Comparison of ENCODE assay signal across 2 fruit fly cellular contexts in the genomic region with DNA sequence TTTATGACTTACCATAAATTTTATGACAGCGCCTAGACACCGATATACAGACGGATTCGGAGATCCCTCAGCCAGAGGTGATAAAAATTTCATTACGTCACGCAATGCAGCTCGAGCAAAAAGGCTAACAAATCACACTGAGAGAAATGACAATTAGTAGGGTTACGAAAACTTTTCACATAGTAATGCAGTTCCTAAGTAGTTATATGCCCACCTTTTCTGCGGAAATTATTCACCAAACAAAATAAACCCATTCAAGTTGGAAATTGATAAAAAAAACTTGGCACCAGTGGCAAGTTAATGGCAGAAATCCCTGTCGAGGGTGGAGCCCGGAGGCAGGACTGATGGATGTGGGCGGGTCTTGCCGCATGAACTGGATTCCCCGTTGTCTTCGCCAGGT.
A peak's percentile ranks its signal among the peaks of the same experiment; 100 is the strongest.
TF ChIP-seq lines count a peak whose summit lies in the region.

No protein-coding gene starts in this region.

TF ChIP-seq in whole organism, embryonic, 481 proteins besides CTCF, POLR2A, EP300 and RAD21 (continued from another document and continues in another):
- TF ChIP-seq E2f2 (GFP tag; IDR thresholded peaks at IDR 0.05; lab: Robert Waterston, UW) (no peak), CG33213 (GFP tag; optimal IDR thresholded peaks at IDR 0.05; lab: Kevin White, UChicago) (no peak), sob (GFP tag; IDR thresholded peaks at IDR 0.05; lab: Robert Waterston, UW) (0 out of 2 replicates have a peak, but pooled peaks have one; percentile 7), prd (optimal IDR thresholded peaks at IDR 0.05; lab: Kevin White, UChicago) (no peak), prd (GFP tag; IDR thresholded peaks at IDR 0.05; lab: Robert Waterston, UW) (peak; percentile 43; the same call in 2 of the 3 replicates), unpg (GFP tag; optimal IDR thresholded peaks at IDR 0.05; lab: Kevin White, UChicago) (peak; percentile 15), chif (GFP tag; optimal IDR thresholded peaks at IDR 0.05; lab: Kevin White, UChicago) (peak; percentile 24 to 39), CoRest (tag; optimal IDR thresholded peaks at IDR 0.05; lab: Kevin White, UChicago) (no peak), insv (GFP tag; optimal IDR thresholded peaks at IDR 0.05; lab: Kevin White, UChicago) (no peak), Antp (GFP tag; optimal IDR thresholded peaks at IDR 0.05; lab: Kevin White, UChicago) (peak; percentile 24), otp (GFP tag; IDR thresholded peaks at IDR 0.05; lab: Robert Waterston, UW) (no peak), nom (GFP tag; optimal IDR thresholded peaks at IDR 0.05; lab: Kevin White, UChicago) (peak; percentile 18), nau (GFP tag; optimal IDR thresholded peaks at IDR 0.05; lab: Kevin White, UChicago) (no peak), row (GFP tag; IDR thresholded peaks at IDR 0.05; lab: Robert Waterston, UW) (peak; percentile 37; the same call in 1 of the 3 replicates), CG14860 (GFP tag; IDR thresholded peaks at IDR 0.05; lab: Robert Waterston, UW; ENCODE audit: partially characterized antibody) (no peak), tna (GFP tag; IDR thresholded peaks at IDR 0.05; lab: Robert Waterston, UW; ENCODE audit: partially characterized antibody) (no peak), dpn (GFP tag; optimal IDR thresholded peaks at IDR 0.05; lab: Kevin White, UChicago) (peak in 1 of 2 experiments; percentile 35), dmrt11E (tag; optimal IDR thresholded peaks at IDR 0.05; lab: Kevin White, UChicago) (peak; percentile 10), CG10565 (GFP tag; optimal IDR thresholded peaks at IDR 0.05; lab: Kevin White, UChicago) (no peak), CG2712 (tag; optimal IDR thresholded peaks at IDR 0.05; lab: Kevin White, UChicago) (peak; percentile 44), ac (GFP tag; optimal IDR thresholded peaks at IDR 0.05; lab: Kevin White, UChicago) (no peak), Gug (GFP tag; IDR thresholded peaks at IDR 0.05; lab: Robert Waterston, UW) (0 out of 4 replicates have a peak, but pooled peaks have one; percentile 4), Atf3 (GFP tag; optimal IDR thresholded peaks at IDR 0.05; lab: Kevin White, UChicago) (peak; percentile 10), Ada2b (GFP tag; IDR thresholded peaks at IDR 0.05; lab: Robert Waterston, UW) (0 out of 2 replicates have a peak, but pooled peaks have one; percentile 19), CG4404 (GFP tag; IDR thresholded peaks at IDR 0.05; lab: Robert Waterston, UW) (no peak), ems (GFP tag; optimal IDR thresholded peaks at IDR 0.05; lab: Kevin White, UChicago) (peak; percentile 16), CG10431 (GFP tag; optimal IDR thresholded peaks at IDR 0.05; lab: Kevin White, UChicago) (no peak), CG3838 (GFP tag; optimal IDR thresholded peaks at IDR 0.05; lab: Kevin White, UChicago) (no peak), scrt (GFP tag; optimal IDR thresholded peaks at IDR 0.05; lab: Kevin White, UChicago) (no peak), az2 (GFP tag; optimal IDR thresholded peaks at IDR 0.05; lab: Kevin White, UChicago) (peak; percentile 2), grn (GFP tag; optimal IDR thresholded peaks at IDR 0.05; lab: Kevin White, UChicago) (no peak), kay (GFP tag; optimal IDR thresholded peaks at IDR 0.05; lab: Kevin White, UChicago) (no peak), CG14965 (GFP tag; optimal IDR thresholded peaks at IDR 0.05; lab: Kevin White, UChicago; ENCODE audit: borderline replicate concordance) (no peak), bsh (GFP tag; optimal IDR thresholded peaks at IDR 0.05; lab: Kevin White, UChicago) (peak in 1 of 2 experiments; percentile 21), CG3995 (GFP tag; optimal IDR thresholded peaks at IDR 0.05; lab: Kevin White, UChicago) (no peak), CG6689 (GFP tag; IDR thresholded peaks at IDR 0.05; lab: Robert Waterston, UW) (peak; percentile 36; the same call in 1 of the 2 replicates), CG18011 (GFP tag; optimal IDR thresholded peaks at IDR 0.05; lab: Kevin White, UChicago) (no peak), cg (GFP tag; optimal IDR thresholded peaks at IDR 0.05; lab: Kevin White, UChicago) (no peak), CG30403 (GFP tag; optimal IDR thresholded peaks at IDR 0.05; lab: Kevin White, UChicago) (peak; percentile 5), NfI (GFP tag; optimal IDR thresholded peaks at IDR 0.05; lab: Kevin White, UChicago) (no peak), CG4424 (GFP tag; optimal IDR thresholded peaks at IDR 0.05; lab: Kevin White, UChicago) (peak; percentile 7), Atf-2 (GFP tag; optimal IDR thresholded peaks at IDR 0.05; lab: Kevin White, UChicago) (peak; percentile 10), CG9727 (GFP tag; optimal IDR thresholded peaks at IDR 0.05; lab: Kevin White, UChicago) (peak; percentile 27), zfh1 (GFP tag; IDR thresholded peaks at IDR 0.05; lab: Robert Waterston, UW) (0 out of 3 replicates have a peak, but pooled peaks have one; percentile 20), Xbp1 (GFP tag; optimal IDR thresholded peaks at IDR 0.05; lab: Kevin White, UChicago) (peak; percentile 39), bab2 (GFP tag; optimal IDR thresholded peaks at IDR 0.05; lab: Kevin White, UChicago) (peak; percentile 19), CG2678 (tag; optimal IDR thresholded peaks at IDR 0.05; lab: Kevin White, UChicago) (peak; percentile 34), btn (GFP tag; optimal IDR thresholded peaks at IDR 0.05; lab: Kevin White, UChicago) (peak; percentile 5), CG4820 (GFP tag; optimal IDR thresholded peaks at IDR 0.05; lab: Kevin White, UChicago) (peak; percentile 21), al (GFP tag; IDR thresholded peaks at IDR 0.05; lab: Robert Waterston, UW) (no peak), CG1603 (tag; optimal IDR thresholded peaks at IDR 0.05; lab: Kevin White, UChicago) (peak; percentile 13), pan (optimal IDR thresholded peaks at IDR 0.05; lab: Kevin White, UChicago) (no peak), pan (GFP tag; optimal IDR thresholded peaks at IDR 0.05 in 1 of 2, IDR thresholded peaks at IDR 0.05 in 1 of 2) (peak in 1 of 2 experiments; percentile 16), CG15514 (GFP tag; optimal IDR thresholded peaks at IDR 0.05; lab: Kevin White, UChicago) (peak; percentile 3), Oli (tag; optimal IDR thresholded peaks at IDR 0.05; lab: Kevin White, UChicago) (peak; percentile 2), CG10654 (GFP tag; optimal IDR thresholded peaks at IDR 0.05; lab: Kevin White, UChicago) (no peak), CG7372 (GFP tag; IDR thresholded peaks at IDR 0.05; lab: Robert Waterston, UW) (no peak), Med (GFP tag; lab: Kevin White, UChicago) (peak; percentile 81), E2f1 (GFP tag; IDR thresholded peaks at IDR 0.05; lab: Robert Waterston, UW) (no peak), CG7987 (GFP tag; optimal IDR thresholded peaks at IDR 0.05; lab: Kevin White, UChicago) (no peak), sisA (GFP tag; IDR thresholded peaks at IDR 0.05; lab: Robert Waterston, UW) (peak; percentile 11; the same call in 1 of the 2 replicates), CG7839 (tag; optimal IDR thresholded peaks at IDR 0.05; lab: Kevin White, UChicago) (peak; percentile 25)

TF ChIP-seq in whole organism, prepupa, 60 proteins besides CTCF, POLR2A, EP300 and RAD21 (continued from another document):
- TF ChIP-seq CG6808 (GFP tag; optimal IDR thresholded peaks at IDR 0.05; lab: Kevin White, UChicago) (peak; percentile 27), CG6276 (GFP tag; optimal IDR thresholded peaks at IDR 0.05; lab: Kevin White, UChicago) (no peak), Hr39 (GFP tag; optimal IDR thresholded peaks at IDR 0.05; lab: Kevin White, UChicago) (peak; percentile 53), Gug (GFP tag; IDR thresholded peaks at IDR 0.05; lab: Robert Waterston, UW) (no peak), fd59A (GFP tag; optimal IDR thresholded peaks at IDR 0.05; lab: Kevin White, UChicago) (peak; percentile 45), Sox15 (GFP tag; optimal IDR thresholded peaks at IDR 0.05; lab: Kevin White, UChicago) (peak; percentile 24), Eip93F (GFP tag; optimal IDR thresholded peaks at IDR 0.05; lab: Kevin White, UChicago) (no peak), Smox (GFP tag; optimal IDR thresholded peaks at IDR 0.05; lab: Kevin White, UChicago) (peak; percentile 39), Lpt (GFP tag; optimal IDR thresholded peaks at IDR 0.05; lab: Kevin White, UChicago) (no peak), Sox14 (GFP tag; optimal IDR thresholded peaks at IDR 0.05; lab: Kevin White, UChicago) (peak; percentile 35), CG1621 (tag; optimal IDR thresholded peaks at IDR 0.05; lab: Kevin White, UChicago) (peak; percentile 33), eg (GFP tag; IDR thresholded peaks at IDR 0.05; lab: Robert Waterston, UW) (no peak), achi (GFP tag; optimal IDR thresholded peaks at IDR 0.05; lab: Kevin White, UChicago) (peak; percentile 41), CG6854 (GFP tag; optimal IDR thresholded peaks at IDR 0.05; lab: Kevin White, UChicago) (no peak), CG34406 (GFP tag; optimal IDR thresholded peaks at IDR 0.05; lab: Kevin White, UChicago) (peak; percentile 28), CG9139 (GFP tag; optimal IDR thresholded peaks at IDR 0.05; lab: Kevin White, UChicago) (no peak), CG6792 (GFP tag; optimal IDR thresholded peaks at IDR 0.05; lab: Kevin White, UChicago) (peak; percentile 20), esn (GFP tag; optimal IDR thresholded peaks at IDR 0.05; lab: Kevin White, UChicago) (peak; percentile 53), pdm3 (GFP tag; optimal IDR thresholded peaks at IDR 0.05; lab: Kevin White, UChicago) (peak; percentile 56), spab (GFP tag; optimal IDR thresholded peaks at IDR 0.05; lab: Kevin White, UChicago) (peak; percentile 45), Ets21C (GFP tag; optimal IDR thresholded peaks at IDR 0.05; lab: Kevin White, UChicago) (no peak), Eip78C (GFP tag; lab: Kevin White, UChicago) (peak; percentile 72), CG7368 (GFP tag; optimal IDR thresholded peaks at IDR 0.05; lab: Kevin White, UChicago) (peak; percentile 30), acj6 (GFP tag; optimal IDR thresholded peaks at IDR 0.05; lab: Kevin White, UChicago) (peak; percentile 40), CG8119 (GFP tag; IDR thresholded peaks at IDR 0.05; lab: Robert Waterston, UW) (no peak), svp (GFP tag; lab: Kevin White, UChicago) (peak; percentile 60), CG8319 (GFP tag; optimal IDR thresholded peaks at IDR 0.05; lab: Kevin White, UChicago) (peak; percentile 17), Hr38 (GFP tag; optimal IDR thresholded peaks at IDR 0.05; lab: Kevin White, UChicago) (no peak), CG3032 (tag; optimal IDR thresholded peaks at IDR 0.05; lab: Kevin White, UChicago) (peak; percentile 44), dsx (GFP tag; optimal IDR thresholded peaks at IDR 0.05; lab: Kevin White, UChicago; ENCODE audit: poor library complexity, severe bottlenecking) (peak; percentile 39), CG3919 (GFP tag; optimal IDR thresholded peaks at IDR 0.05; lab: Kevin White, UChicago) (peak; percentile 56), CG32006 (GFP tag; optimal IDR thresholded peaks at IDR 0.05; lab: Kevin White, UChicago) (peak; percentile 6), CG16779 (tag; optimal IDR thresholded peaks at IDR 0.05; lab: Kevin White, UChicago) (no peak), OdsH (GFP tag; optimal IDR thresholded peaks at IDR 0.05; lab: Kevin White, UChicago) (peak; percentile 50), topi (GFP tag; optimal IDR thresholded peaks at IDR 0.05; lab: Kevin White, UChicago) (peak; percentile 33), dac (GFP tag; optimal IDR thresholded peaks at IDR 0.05; lab: Kevin White, UChicago) (no peak), CG10669 (GFP tag; optimal IDR thresholded peaks at IDR 0.05; lab: Kevin White, UChicago) (peak; percentile 55), Sox102F (GFP tag; optimal IDR thresholded peaks at IDR 0.05; lab: Kevin White, UChicago) (peak; percentile 49)
